Fruit fly (Drosophila melanogaster) whole organism, wandering third instar larva: Measurements from ENCODE around the gene Ccn.

ENCODE experiments used
- CG9705 ChIP-seq: fragments of 200-800 bp; sonication (Bioruptor generic); optimal IDR thresholded peaks from 2 replicates; lab custom pipeline; 2018; ENCODE audit warnings: missing biosample characterization, mild to moderate bottlenecking, missing genetic modification characterization
- Vsx2 ChIP-seq: fragments of 200-300, 225-300 bp; sonication (Bioruptor generic); optimal IDR thresholded peaks from 2 replicates; lab custom pipeline; 2018; ENCODE audit warnings: missing biosample characterization, missing genetic modification characterization; ENCODE audit not compliant: partially characterized antibody
- sv ChIP-seq: fragments of 200-800 bp; sonication (Bioruptor generic); optimal IDR thresholded peaks from 3 replicates; lab custom pipeline; 2016; ENCODE audit warnings: missing biosample characterization, missing genetic modification characterization
- tai ChIP-seq: sonication (Bioruptor generic); optimal IDR thresholded peaks from 2 replicates; lab custom pipeline; 2016; ENCODE audit warnings: missing biosample characterization, missing genetic modification characterization

DNA sequence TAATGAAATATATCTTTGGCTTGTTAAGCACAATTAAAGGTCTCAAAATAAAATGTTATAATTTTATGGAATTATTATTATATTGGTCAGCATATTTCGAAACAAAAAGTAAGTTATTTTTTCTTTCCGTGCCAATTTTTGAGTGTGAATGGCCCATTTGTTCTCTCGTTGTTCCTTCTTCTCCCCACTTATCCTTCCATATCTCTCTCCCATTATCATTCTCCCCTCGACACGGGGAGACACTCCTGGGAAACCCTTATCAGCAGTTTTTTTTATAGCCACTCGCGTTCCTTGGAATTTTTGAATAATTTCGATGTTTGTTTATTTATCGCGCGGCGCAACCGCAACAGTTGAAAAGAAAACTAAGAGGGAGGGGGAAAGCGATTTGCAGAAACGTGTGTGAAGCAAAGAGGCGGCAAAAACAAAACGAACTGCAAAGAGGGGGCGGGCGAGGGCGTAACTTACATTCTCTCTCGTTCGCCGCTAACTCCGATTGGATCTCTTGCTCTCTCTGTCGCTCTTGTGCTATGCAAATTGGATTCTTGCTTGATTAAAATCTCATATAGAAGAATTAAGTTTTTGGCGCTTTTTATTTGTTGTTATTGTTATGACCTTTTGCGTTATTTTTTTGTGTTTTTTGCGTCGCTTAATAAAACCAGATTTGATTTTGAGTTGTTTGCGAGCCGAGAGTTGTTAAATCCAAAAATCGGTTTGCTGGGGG lies 22.0 kb upstream of the Ccn start:
- TF ChIP-seq tai (GFP tag; lab: Kevin White, UChicago): no peak
- no peak for TF ChIP-seq CG9705
- TF ChIP-seq sv (GFP tag; lab: Kevin White, UChicago): no peak
- TF ChIP-seq Vsx2 (GFP tag; lab: Kevin White, UChicago): no peak
